Worm (Caenorhabditis elegans) whole organism, young adult: Measurements from ENCODE around the gene F53C11.9.

Source experiments
- B0261.1 ChIP-seq: sonication (generic microtip); optimal IDR thresholded peaks from 2 replicates; lab custom pipeline; 2016; ENCODE audit warnings: mild to moderate bottlenecking, missing genetic modification characterization, moderate library complexity, missing compliant biosample characterization
- B0336.3 ChIP-seq: fragments of 200-800 bp; sonication (Bioruptor generic); IDR thresholded peaks from 2 replicates; pipeline ENCODE4 v1.3.6; 2022; ENCODE audit warnings: missing genetic modification characterization, missing compliant biosample characterization
- C17E4.6 ChIP-seq: fragments of 200-800 bp; sonication (Bioruptor generic); IDR thresholded peaks from 2 replicates; pipeline ENCODE4 v1.3.6; 2022; ENCODE audit warnings: missing genetic modification reagents, missing genetic modification characterization, missing compliant biosample characterization
- D2030.7 ChIP-seq: fragments of 200-800 bp; sonication (Bioruptor generic); IDR thresholded peaks from 2 replicates; pipeline ENCODE4 v1.3.6; 2022; ENCODE audit warnings: missing genetic modification reagents, missing genetic modification characterization, missing compliant biosample characterization
- F49E8.2 ChIP-seq: sonication (generic microtip); optimal IDR thresholded peaks from 3 replicates; lab custom pipeline; 2017; ENCODE audit warnings: missing genetic modification characterization, mild to moderate bottlenecking, missing compliant biosample characterization, antibody characterized with exemption, moderate library complexity; ENCODE audit not compliant: insufficient read depth
- F57A8.1 ChIP-seq: fragments of 200-800 bp; sonication (Bioruptor generic); optimal IDR thresholded peaks from 2 replicates; lab custom pipeline; 2018; ENCODE audit warnings: mild to moderate bottlenecking, missing genetic modification characterization, moderate library complexity, missing compliant biosample characterization
- Y95B8A.8 ChIP-seq: fragments of 200-800 bp; sonication (Bioruptor generic); IDR thresholded peaks from 2 replicates; pipeline ENCODE4 v1.3.6; 2022; ENCODE audit warnings: missing genetic modification reagents, missing genetic modification characterization, missing compliant biosample characterization
- atf-7 ChIP-seq: sonication (generic microtip); optimal IDR thresholded peaks from 2 replicates; lab custom pipeline; 2017; ENCODE audit warnings: mild to moderate bottlenecking, missing genetic modification characterization, missing compliant biosample characterization
- attf-3 ChIP-seq: fragments of 200-800 bp; sonication (Bioruptor generic); conservative IDR thresholded peaks from 2 replicates; pipeline ENCODE4 v1.3.6; 2022; ENCODE audit warnings: missing genetic modification reagents, missing genetic modification characterization, missing compliant biosample characterization
- attf-6 ChIP-seq: fragments of 200-800 bp; sonication (Bioruptor generic); IDR thresholded peaks from 2 replicates; pipeline ENCODE4 v1.3.6; 2022; ENCODE audit warnings: missing genetic modification reagents, missing genetic modification characterization, missing compliant biosample characterization
- bed-2 ChIP-seq: fragments of 200-800 bp; sonication (Bioruptor generic); IDR thresholded peaks from 2 replicates; pipeline ENCODE4 v1.3.6; 2022; ENCODE audit warnings: missing genetic modification reagents, missing genetic modification characterization, missing compliant biosample characterization
- cebp-1 ChIP-seq, 2 experiments: fragments of 200-800 bp in 1 of 2; sonication (Bioruptor generic) in 1 of 2; sonication (generic microtip) in 1 of 2; IDR thresholded peaks in 1 of 2; optimal IDR thresholded peaks in 1 of 2; 2 replicates each; pipeline versions ENCODE4 v1.3.6 to Lab custom; 2017 to 2022; ENCODE audit warnings: missing compliant biosample characterization in 2 of 2, missing genetic modification characterization in 2 of 2, mild to moderate bottlenecking in 1 of 2, missing genetic modification reagents in 1 of 2, moderate library complexity in 1 of 2
- ceh-91 ChIP-seq: fragments of 200-800 bp; sonication (Bioruptor generic); IDR thresholded peaks from 2 replicates; pipeline ENCODE4 v1.3.6; 2022; ENCODE audit warnings: missing genetic modification reagents, missing genetic modification characterization, missing compliant biosample characterization
- ets-4 ChIP-seq: fragments of 200-800 bp; sonication (Bioruptor generic); optimal IDR thresholded peaks from 2 replicates; lab custom pipeline; 2018; ENCODE audit warnings: mild to moderate bottlenecking, missing genetic modification characterization, missing compliant biosample characterization
- gei-17 ChIP-seq: fragments of 200-800 bp; sonication (Bioruptor generic); optimal IDR thresholded peaks from 2 replicates; lab custom pipeline; 2018; ENCODE audit warnings: mild to moderate bottlenecking, missing genetic modification characterization, missing compliant biosample characterization
- hlh-12 ChIP-seq: sonication (generic microtip); optimal IDR thresholded peaks from 2 replicates; lab custom pipeline; 2016; ENCODE audit warnings: missing genetic modification characterization, missing compliant biosample characterization
- lir-1 ChIP-seq: fragments of 200-800 bp; sonication (Bioruptor generic); conservative IDR thresholded peaks from 2 replicates; pipeline ENCODE4 v1.3.6; 2022; ENCODE audit warnings: missing genetic modification reagents, missing genetic modification characterization, missing compliant biosample characterization
- madf-3 ChIP-seq: fragments of 200-800 bp; sonication (Bioruptor generic); IDR thresholded peaks from 2 replicates; pipeline ENCODE4 v1.3.6; 2022; ENCODE audit warnings: missing genetic modification reagents, missing genetic modification characterization, missing compliant biosample characterization
- madf-8 ChIP-seq: fragments of 200-800 bp; sonication (Bioruptor generic); conservative IDR thresholded peaks from 2 replicates; pipeline ENCODE4 v1.3.6; 2022; ENCODE audit warnings: missing genetic modification reagents, missing genetic modification characterization, missing compliant biosample characterization
- mes-4 ChIP-seq: sonication (generic microtip); optimal IDR thresholded peaks from 2 replicates; lab custom pipeline; 2016; ENCODE audit warnings: missing genotype, missing genetic modification characterization, missing compliant biosample characterization
- nhr-80 ChIP-seq: sonication (generic microtip); optimal IDR thresholded peaks from 2 replicates; lab custom pipeline; 2016; ENCODE audit warnings: missing genetic modification characterization, missing compliant biosample characterization
- pha-4 ChIP-seq: fragments of 150-350 bp; sonication (generic microtip); optimal IDR thresholded peaks from 2 replicates; lab custom pipeline; 2014; ENCODE audit warnings: missing biosample characterization, missing genetic modification reagents, missing genetic modification characterization
- repo-1 ChIP-seq: sonication (generic microtip); optimal IDR thresholded peaks from 2 replicates; lab custom pipeline; 2017; ENCODE audit warnings: mild to moderate bottlenecking, missing genetic modification characterization, missing compliant biosample characterization
- rpc-1 ChIP-seq, 2 experiments: fragments of 150-350 bp in 1 of 2; sonication (generic microtip) in 1 of 2; optimal IDR thresholded peaks; 2 replicates each; lab custom pipeline; 2014 to 2018; ENCODE audit warnings: missing biosample characterization in 1 of 2, missing genetic modification characterization in 1 of 2, missing genetic modification reagents in 1 of 2, missing genotype in 1 of 2
- sdz-38 ChIP-seq: sonication (generic microtip); optimal IDR thresholded peaks from 2 replicates; lab custom pipeline; 2016; ENCODE audit warnings: missing genotype, missing genetic modification characterization, missing compliant biosample characterization
- sea-2 ChIP-seq: fragments of 200-800 bp; sonication (Bioruptor generic); IDR thresholded peaks from 2 replicates; pipeline ENCODE4 v1.3.6; 2022; ENCODE audit warnings: missing genetic modification characterization, missing compliant biosample characterization
- snpc-1.3 ChIP-seq: sonication (generic microtip); optimal IDR thresholded peaks from 2 replicates; lab custom pipeline; 2017; ENCODE audit warnings: missing genetic modification characterization, mild to moderate bottlenecking, missing compliant biosample characterization, antibody characterized with exemption, moderate library complexity, missing genotype, missing genetic modification reagents; ENCODE audit not compliant: insufficient read depth
- unc-130 ChIP-seq: sonication (generic microtip); optimal IDR thresholded peaks from 2 replicates; lab custom pipeline; 2016; ENCODE audit warnings: missing genetic modification reagents, missing genetic modification characterization, missing compliant biosample characterization
- ztf-18 ChIP-seq: sonication (generic microtip); optimal IDR thresholded peaks from 2 replicates; lab custom pipeline; 2016; ENCODE audit warnings: missing genotype, mild to moderate bottlenecking, missing genetic modification characterization, missing compliant biosample characterization
- ztf-22 ChIP-seq: fragments of 200-800 bp; sonication (Bioruptor generic); optimal IDR thresholded peaks from 2 replicates; lab custom pipeline; 2018; ENCODE audit warnings: mild to moderate bottlenecking, missing genetic modification characterization, moderate library complexity, missing compliant biosample characterization

Gene F53C11.9

DNA sequence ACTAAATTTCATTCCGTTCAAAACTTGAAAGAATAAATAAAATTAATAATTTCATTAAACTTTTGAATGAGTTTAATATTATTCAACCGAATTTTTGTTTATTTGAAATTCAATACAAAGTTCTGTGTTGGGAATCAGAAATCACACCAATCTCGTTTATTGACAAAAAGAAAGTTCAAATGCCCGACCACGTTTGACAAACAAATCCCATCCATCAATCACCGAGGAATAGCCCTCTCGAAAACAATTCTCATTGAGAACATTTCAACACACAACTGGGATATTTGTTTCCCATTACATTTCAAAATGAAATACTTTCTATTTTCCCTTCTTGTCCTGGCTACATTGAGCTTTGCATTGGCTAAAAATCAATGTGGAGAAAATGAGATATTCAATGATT, at the start of gene F53C11.9:
Gene F53C11.9 (plus strand): TSS at position 159 of the 400 bp plus-strand sequence.
- TF ChIP-seq repo-1 (tag; lab: Kevin White, UChicago) (no peak), madf-8 (GFP tag; lab: Robert Waterston, UW) (no peak), attf-6 (GFP tag; lab: Robert Waterston, UW) (no peak), hlh-12 (tag; lab: Kevin White, UChicago) (no peak), B0261.1 (no peak)

DNA sequence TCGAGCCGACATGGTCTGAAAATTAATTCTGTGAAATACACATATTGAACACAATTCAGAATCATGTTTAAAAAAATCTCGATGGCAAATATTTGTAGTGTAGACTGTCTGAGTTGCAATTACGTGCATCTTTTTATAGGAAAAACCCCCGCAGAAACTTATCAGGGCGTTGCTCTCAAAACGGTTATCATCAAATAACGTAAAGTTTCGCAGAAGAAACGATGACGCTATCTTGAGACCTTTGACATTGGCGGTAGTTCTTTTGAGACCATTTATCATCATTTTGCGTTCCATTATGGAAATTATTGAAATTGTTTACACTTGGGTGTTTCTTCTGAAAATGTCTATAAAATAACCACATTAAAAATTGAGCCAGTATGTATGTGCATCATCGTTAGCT, 47.1 kb upstream of the F53C11.9 start, which contains the start of gene dct-17:
Gene dct-17 (minus strand): TSS at position 23 of the 400 bp plus-strand sequence.
- TF ChIP-seq D2030.7 (GFP tag; lab: Robert Waterston, UW) (no peak), nhr-80 (tag; lab: Kevin White, UChicago) (peak; percentile 55)

ce11 chrV:13736147-13736546, 41.7 kb upstream of the F53C11.9 start, which contains the start of gene F35E12.6:
Gene F35E12.6 (minus strand): TSS chrV:13736247.
- TF ChIP-seq sea-2 (no peak), nhr-80 (tag; lab: Kevin White, UChicago) (peak; percentile 20), pha-4 (no peak), sdz-38 (tag; lab: Kevin White, UChicago) (no peak), attf-3 (no peak)

ce11 chrV:13738374-13738773, 39.4 kb upstream of the F53C11.9 start, which contains the start of gene irg-5:
Gene irg-5 (minus strand): TSS chrV:13738474.
- no peak for TF ChIP-seq ets-4 (GFP tag; lab: Kevin White, UChicago)
- no peak for TF ChIP-seq ceh-91 (GFP tag; lab: Robert Waterston, UW)
- TF ChIP-seq ztf-18 (tag; lab: Kevin White, UChicago): no peak
- no peak for TF ChIP-seq ztf-22 (GFP tag; lab: Kevin White, UChicago)
- no peak for TF ChIP-seq bed-2 (GFP tag; lab: Robert Waterston, UW)
- no peak for TF ChIP-seq snpc-1.3 (tag; lab: Kevin White, UChicago)
- TF ChIP-seq lir-1 (GFP tag; lab: Robert Waterston, UW): no peak
- no peak for TF ChIP-seq repo-1 (tag; lab: Kevin White, UChicago)
- no peak for TF ChIP-seq rpc-1 (optimal IDR thresholded peaks at IDR 0.05; lab: Kevin White, UChicago)
- no peak for TF ChIP-seq rpc-1 (tag; optimal IDR thresholded peaks at IDR 0.05; lab: Kevin White, UChicago)
- no peak for TF ChIP-seq Y95B8A.8
- no peak for TF ChIP-seq F57A8.1 (GFP tag; lab: Kevin White, UChicago)
- no peak for TF ChIP-seq unc-130 (GFP tag; lab: Kevin White, UChicago)
- TF ChIP-seq mes-4: no peak
- no peak for TF ChIP-seq B0336.3 (GFP tag; lab: Robert Waterston, UW)
- no peak for TF ChIP-seq C17E4.6 (GFP tag; lab: Robert Waterston, UW)
- TF ChIP-seq gei-17: no peak
- TF ChIP-seq madf-3: no peak
- no peak for TF ChIP-seq cebp-1 (GFP tag; IDR thresholded peaks at IDR 0.05; lab: Robert Waterston, UW)
- TF ChIP-seq cebp-1 (tag; optimal IDR thresholded peaks at IDR 0.05; lab: Kevin White, UChicago): no peak
- TF ChIP-seq F49E8.2 (tag; lab: Kevin White, UChicago): no peak
- TF ChIP-seq, all 124 proteins: peak for 0

DNA sequence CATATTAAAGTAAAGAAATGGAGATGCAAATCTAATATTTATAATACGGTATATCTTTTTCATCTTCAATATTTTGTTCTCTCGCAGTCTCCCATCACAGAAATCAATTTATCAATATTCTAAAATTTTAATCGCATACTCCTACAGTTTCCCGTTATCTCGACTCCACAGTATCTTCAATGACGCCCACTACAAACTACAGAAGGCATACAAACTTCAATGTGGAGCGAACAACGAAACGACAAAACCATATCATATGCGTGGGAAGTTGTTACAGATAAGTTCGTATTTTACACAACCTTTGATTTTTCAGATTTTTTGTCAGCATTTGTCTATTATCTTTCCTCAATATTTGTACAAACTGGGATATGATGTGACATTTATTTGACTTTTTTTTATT, 37.9 kb upstream of the F53C11.9 start:
- TF ChIP-seq B0336.3 (GFP tag; lab: Robert Waterston, UW): no peak
- no peak for TF ChIP-seq atf-7
- TF ChIP-seq nhr-80 (tag; lab: Kevin White, UChicago): peak; percentile 49
- TF ChIP-seq, all 124 proteins: peak for 1
